Fruit fly (Drosophila melanogaster): Measurements from ENCODE around the gene Vha16-3.
A peak's percentile ranks its signal among the peaks of the same experiment; 100 is the strongest.

The Vha16-3 gene

DNA sequence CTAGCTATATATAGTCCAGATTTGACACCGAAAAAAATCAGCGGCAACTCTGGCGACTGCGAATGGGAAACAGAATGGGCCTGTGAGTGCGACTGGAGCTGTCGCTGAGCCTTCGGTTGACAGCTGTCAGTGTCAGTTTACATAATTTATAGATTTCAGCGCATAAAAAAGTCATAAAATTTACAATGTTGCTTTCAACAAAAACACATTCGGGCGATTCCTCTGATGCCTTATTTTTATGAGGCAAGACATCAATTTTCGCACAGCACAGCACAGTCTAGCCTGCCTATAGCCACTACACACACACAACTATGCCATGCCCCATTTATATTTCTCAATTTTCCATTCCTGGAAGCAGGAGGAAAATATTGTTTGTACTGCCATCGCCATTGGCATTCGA, 703 bp upstream of the Vha16-3 start:
- TF ChIP-seq CG8478 (optimal IDR thresholded peaks at IDR 0.05) (no peak), EcR (GFP tag; optimal IDR thresholded peaks at IDR 0.05) (no peak), psq (optimal IDR thresholded peaks at IDR 0.05) (no peak), Dll (optimal IDR thresholded peaks at IDR 0.05) (no peak), pan (optimal IDR thresholded peaks at IDR 0.05) (no peak), usp (GFP tag; optimal IDR thresholded peaks at IDR 0.05) (no peak)

DNA sequence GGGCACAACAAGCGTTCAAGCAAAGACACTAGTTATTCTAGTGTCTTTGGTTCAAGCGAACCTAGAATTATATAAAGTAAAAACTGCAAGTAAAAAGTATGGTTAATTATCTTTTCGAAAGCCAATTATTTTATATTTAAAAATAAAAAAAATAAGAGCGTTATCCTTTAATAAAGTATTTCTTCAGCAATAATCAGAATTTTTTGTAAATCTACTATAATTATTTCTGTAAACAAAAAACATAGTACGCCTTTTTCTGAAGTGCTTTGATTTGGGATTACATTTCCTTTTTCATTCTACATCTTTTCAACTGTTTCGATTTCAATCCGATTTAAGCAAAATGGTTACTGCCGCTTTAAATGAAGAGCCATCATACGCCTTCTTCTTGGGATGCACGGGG, 1.6 kb downstream of the Vha16-3 start, which contains the start of gene Vha16-2:
Gene Vha16-2 (plus strand): TSS at position 301 of the 400 bp plus-strand sequence.
- no peak for TF ChIP-seq Dll (optimal IDR thresholded peaks at IDR 0.05)

DNA sequence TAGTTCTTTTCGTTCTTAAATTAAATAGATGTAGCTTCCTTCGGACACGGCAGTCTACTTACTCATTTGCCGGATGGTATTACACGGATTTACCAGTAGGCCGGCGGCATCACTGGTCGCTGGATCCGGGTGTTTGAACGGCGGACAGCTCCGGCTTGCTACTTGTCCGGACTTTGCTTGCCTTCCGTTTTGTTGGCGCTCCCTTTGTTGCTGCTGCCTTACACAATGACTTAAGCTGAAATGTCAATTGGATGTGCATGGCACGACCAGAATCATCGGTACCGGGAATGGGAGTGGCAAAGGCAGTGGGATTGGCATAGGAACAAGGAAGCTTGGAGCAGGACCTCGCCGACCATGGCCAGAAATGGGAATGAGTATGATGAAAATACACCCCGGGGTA, 7.2 kb downstream of the Vha16-3 start:
- no peak for TF ChIP-seq Dll (optimal IDR thresholded peaks at IDR 0.05)

DNA sequence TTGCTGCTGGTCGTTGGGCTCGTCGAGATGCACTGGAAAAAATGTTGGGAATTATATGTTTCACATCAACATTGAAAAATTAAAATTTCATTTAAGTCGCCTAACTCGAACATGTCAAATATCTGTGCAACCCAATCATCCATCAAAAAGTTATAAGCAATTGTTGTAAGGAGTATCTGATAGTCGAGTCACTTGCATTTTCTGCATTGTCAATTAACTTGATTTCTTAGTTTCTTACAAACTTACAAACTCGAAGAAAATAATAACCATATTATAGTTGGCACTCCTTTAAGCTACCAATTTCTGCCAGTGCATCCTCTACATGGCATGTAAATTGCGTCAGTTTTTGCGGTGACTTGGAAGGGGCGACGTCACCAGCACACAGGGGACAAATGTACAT, 10.0 kb downstream of the Vha16-3 start:
- TF ChIP-seq pan (optimal IDR thresholded peaks at IDR 0.05) = no peak

DNA sequence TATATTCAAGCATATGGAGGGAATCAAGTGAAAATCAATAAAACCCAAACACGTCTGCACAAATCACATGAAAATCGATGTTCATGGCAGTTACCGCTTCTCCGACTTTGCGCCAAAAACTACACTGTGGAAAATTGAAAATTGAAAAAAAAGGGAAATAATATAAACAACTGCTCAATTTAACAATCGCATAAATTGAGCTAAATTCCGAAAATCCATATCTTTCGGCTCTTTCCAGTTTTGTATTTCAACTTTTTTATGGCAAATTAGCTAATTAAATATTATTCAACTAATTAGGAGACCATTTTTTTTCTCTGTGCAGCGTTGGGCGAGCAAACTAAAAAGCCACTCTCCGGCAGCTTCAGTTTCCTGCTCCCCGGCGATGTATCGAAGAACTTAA, 11.4 kb downstream of the Vha16-3 start:
- TF ChIP-seq CG8478 (optimal IDR thresholded peaks at IDR 0.05) (no peak), EcR (GFP tag; optimal IDR thresholded peaks at IDR 0.05) (no peak), Dll (optimal IDR thresholded peaks at IDR 0.05) (no peak), pan (optimal IDR thresholded peaks at IDR 0.05) (no peak), psq (optimal IDR thresholded peaks at IDR 0.05) (no peak)

DNA sequence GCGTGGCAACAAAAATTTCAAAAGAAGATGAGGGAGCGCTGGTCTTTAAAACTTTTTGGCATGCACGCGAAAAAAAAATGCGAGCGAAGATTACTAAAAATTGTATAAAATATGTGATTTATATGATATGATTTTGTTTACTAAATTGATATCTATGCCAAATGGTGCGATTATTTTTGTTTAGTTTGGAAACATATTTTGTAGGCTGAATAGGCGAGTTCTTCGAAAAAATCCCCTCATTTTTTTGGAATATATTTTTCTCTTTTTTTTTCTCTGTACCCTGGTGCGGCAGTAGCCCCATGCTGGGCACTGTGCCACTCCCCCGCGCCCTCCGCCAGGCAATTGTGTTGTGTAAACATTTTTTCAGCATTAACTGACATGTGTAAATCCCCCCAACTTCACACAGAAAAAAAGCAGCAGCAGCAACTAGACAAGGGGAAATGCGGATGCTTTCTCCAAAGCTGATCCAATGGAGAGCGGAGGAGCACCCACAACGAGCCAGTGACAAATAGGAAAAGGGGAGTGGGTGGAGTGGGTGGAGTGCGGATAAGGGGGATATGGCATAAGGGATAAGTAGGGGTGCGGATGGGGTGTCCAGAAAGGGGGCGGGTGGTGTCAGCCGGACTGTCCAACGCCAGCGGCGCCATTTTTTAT, 13.0 kb downstream of the Vha16-3 start:
- no peak for TF ChIP-seq Dll (optimal IDR thresholded peaks at IDR 0.05)

DNA sequence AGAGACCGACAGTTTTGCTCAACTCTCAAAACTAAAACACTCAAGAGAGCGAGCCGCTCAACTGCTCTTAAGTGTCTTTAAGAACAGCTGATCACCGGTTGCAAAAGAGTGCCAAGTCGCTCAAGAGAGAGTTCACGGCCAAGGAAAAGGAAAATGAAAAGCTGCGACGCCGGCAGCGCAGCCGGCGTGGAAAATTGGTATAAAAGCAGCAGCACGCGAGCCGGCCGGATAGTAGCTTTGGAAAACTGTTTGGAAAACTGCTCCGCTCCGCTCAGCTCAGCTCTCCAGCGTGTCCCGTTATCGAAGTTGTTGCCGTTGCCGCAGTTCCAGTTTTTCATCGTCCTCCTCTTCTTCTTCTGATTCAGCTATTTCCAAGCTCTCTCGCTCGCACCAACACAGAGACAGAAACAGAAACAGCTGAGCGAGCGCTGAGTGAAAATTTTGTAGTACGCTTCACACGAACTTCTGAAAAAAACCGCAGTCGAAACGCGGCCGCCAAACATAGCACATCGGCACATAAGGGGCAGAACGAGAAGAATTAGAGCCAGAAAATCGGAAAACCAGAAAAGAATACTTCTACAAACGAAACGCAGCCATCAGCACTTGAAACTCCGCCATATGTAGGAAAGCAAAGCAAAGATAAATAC, 14.4 kb downstream of the Vha16-3 start, which contains the start of gene chrb:
Gene chrb (plus strand): TSS at position 224 of the 647 bp plus-strand sequence.
- peak; percentile 82 for TF ChIP-seq Dll (optimal IDR thresholded peaks at IDR 0.05)
- no peak for TF ChIP-seq pan (optimal IDR thresholded peaks at IDR 0.05)

DNA sequence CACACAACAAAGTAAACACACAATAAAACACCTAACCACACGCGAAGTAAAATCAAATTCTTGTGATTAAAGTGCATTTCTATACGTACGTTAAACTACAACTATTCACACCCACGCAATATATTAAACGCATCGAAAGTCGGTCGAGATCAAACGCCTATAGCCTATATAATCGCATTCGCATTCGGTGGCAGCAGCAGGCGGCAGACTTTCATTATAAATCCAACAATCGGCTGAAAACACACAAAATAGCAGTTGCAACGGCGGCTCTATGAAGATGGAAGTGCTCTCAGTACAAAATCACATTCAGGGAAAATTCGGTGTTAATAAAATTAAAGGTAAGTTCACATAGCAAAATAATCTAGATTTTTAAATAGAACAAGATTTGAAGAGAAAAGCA, 15.2 kb downstream of the Vha16-3 start:
- TF ChIP-seq psq (optimal IDR thresholded peaks at IDR 0.05) (no peak), pan (optimal IDR thresholded peaks at IDR 0.05) (no peak)

DNA sequence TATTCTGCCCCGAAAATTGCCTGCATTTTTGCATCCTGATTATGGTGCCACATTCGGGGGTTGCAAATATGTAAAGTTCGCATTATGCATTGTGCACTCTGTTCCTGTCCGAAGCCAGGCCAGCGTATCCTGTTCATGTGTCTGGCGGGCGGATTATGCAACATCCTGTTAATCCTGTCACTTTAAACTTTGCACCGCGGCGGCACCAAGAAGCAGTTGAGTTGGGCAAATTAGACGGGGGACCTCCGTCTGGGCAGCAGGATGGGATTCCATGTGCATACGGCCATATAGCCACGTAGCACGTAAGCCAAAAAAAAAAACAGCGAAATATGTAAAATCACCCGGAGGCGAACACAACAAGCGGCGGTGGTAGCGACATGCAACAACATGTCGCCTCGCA, 16.4 kb downstream of the Vha16-3 start:
- TF ChIP-seq EcR (GFP tag; optimal IDR thresholded peaks at IDR 0.05) (no peak), psq (optimal IDR thresholded peaks at IDR 0.05) (no peak), CG8478 (optimal IDR thresholded peaks at IDR 0.05) (no peak), usp (GFP tag; optimal IDR thresholded peaks at IDR 0.05) (no peak), Dll (optimal IDR thresholded peaks at IDR 0.05) (no peak), pan (optimal IDR thresholded peaks at IDR 0.05) (no peak)

DNA sequence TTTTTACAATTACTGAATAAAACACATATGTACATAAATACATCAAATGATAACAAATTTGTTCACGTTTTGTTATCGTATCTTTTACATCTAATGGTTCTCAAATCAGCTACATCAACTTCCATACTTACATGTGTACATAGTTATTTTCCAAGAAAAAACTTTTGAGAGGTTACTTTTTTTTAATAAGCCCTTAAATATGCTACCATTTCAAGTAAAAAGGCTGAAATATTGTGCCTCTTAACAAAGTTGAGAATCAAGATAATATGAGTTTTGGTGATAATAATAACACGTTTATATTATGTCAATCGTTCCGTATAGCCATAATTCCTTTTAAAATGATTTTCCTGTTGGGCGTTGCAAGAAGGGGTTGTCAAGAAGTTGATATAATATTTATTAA, 17.4 kb downstream of the Vha16-3 start:
- TF ChIP-seq pan (optimal IDR thresholded peaks at IDR 0.05) (no peak), psq (optimal IDR thresholded peaks at IDR 0.05) (no peak), EcR (GFP tag; optimal IDR thresholded peaks at IDR 0.05) (no peak), CG8478 (optimal IDR thresholded peaks at IDR 0.05) (no peak), usp (GFP tag; optimal IDR thresholded peaks at IDR 0.05) (no peak), Dll (optimal IDR thresholded peaks at IDR 0.05) (no peak)

DNA sequence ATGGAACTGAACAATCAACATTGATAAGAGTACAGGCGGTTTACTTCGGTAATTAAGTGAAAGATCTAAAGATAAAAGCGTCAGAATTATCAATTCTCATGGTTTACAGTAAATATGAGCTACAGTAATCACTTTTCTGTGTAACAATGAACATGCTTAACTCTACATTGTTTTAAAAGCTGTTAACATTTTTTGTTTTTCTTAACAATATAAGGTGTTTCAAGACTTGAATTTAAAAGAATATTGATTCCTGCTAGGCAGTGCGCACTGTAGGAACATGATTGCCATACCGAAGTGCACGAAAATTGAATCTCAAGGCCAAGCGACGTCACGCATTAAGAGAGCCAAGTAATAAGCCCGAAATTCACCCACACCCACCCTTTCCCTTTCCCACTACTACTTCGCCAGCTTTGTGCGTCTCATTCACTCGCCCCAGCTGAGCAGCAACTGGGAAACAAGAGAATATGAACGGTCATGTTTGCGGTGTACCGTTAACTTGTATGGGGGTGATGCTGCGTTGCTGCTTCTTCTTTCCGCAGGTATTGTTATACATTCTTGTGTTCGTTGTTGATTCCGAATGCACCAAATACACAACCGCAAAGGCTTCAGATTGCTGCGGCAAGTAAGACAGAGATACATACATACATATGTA, 18.3 kb downstream of the Vha16-3 start:
- no peak for TF ChIP-seq psq (optimal IDR thresholded peaks at IDR 0.05)
- no peak for TF ChIP-seq Dll (optimal IDR thresholded peaks at IDR 0.05)
- no peak for TF ChIP-seq EcR (GFP tag; optimal IDR thresholded peaks at IDR 0.05)
- no peak for TF ChIP-seq pan (optimal IDR thresholded peaks at IDR 0.05)
- no peak for TF ChIP-seq usp (GFP tag; optimal IDR thresholded peaks at IDR 0.05)
- TF ChIP-seq CG8478 (optimal IDR thresholded peaks at IDR 0.05) = no peak

DNA sequence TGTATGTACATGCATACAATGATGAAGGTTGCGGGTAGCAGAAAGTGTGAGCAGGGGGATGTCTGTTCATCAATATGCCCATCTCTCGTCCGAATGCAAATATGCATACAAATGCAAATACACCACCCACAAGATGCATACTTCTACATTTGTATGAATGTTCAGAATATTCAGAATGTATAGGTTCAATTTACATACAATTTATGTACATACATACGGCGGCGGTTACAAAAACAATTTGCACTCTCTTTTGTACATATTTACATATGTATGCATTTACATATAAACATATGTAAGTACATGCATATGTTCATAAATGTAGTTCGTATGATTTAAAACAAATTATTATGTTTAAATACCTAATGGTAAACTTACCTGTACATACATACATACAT, 18.8 kb downstream of the Vha16-3 start:
- TF ChIP-seq EcR (GFP tag; optimal IDR thresholded peaks at IDR 0.05) (no peak), Dll (optimal IDR thresholded peaks at IDR 0.05) (no peak), pan (optimal IDR thresholded peaks at IDR 0.05) (no peak), psq (optimal IDR thresholded peaks at IDR 0.05) (no peak), usp (GFP tag; optimal IDR thresholded peaks at IDR 0.05) (no peak), CG8478 (optimal IDR thresholded peaks at IDR 0.05) (no peak)

DNA sequence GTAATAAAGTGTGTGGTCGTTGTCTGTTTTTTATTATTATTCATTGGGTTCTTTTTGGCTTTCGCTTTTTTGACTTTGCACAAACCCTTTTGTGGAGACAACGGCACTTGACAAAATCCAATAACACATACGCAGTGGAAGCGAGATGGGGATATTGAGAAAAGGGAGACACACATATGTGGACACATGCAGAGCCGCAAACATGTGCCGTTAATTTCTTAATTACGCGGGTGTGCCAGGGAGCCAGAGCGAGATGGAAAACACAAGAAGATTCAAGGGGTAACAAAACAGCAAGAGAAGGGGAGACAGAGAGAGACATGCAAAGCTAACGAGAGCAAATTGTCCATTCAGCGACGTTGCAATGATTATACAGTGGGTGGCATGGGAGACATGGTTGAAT, 19.4 kb downstream of the Vha16-3 start:
- TF ChIP-seq EcR (GFP tag; optimal IDR thresholded peaks at IDR 0.05) (no peak), psq (optimal IDR thresholded peaks at IDR 0.05) (no peak), Dll (optimal IDR thresholded peaks at IDR 0.05) (no peak), CG8478 (optimal IDR thresholded peaks at IDR 0.05) (no peak), pan (optimal IDR thresholded peaks at IDR 0.05) (no peak), usp (GFP tag; optimal IDR thresholded peaks at IDR 0.05) (no peak)
